Worm (Caenorhabditis elegans): Measurements from ENCODE around the gene col-75.

ce11 chrII:6475180-6475737, 49.2 kb downstream of the col-75 start, which contains the start of gene T28D9.16:
- TF ChIP-seq ets-7 (tag; optimal IDR thresholded peaks at IDR 0.05) = no peak
- no peak for TF ChIP-seq ama-1 (optimal IDR thresholded peaks at IDR 0.05)
